Worm (Caenorhabditis elegans): ENCODE measurements around the gene F53A9.3.
A peak's percentile ranks its signal among the peaks of the same experiment; 100 is the strongest.
"Not testable (repeated sequence)": the region's sequence is repeated elsewhere in the genome, so short reads cannot be mapped to it uniquely, and the experiment has no call there.

The F53A9.3 gene

DNA sequence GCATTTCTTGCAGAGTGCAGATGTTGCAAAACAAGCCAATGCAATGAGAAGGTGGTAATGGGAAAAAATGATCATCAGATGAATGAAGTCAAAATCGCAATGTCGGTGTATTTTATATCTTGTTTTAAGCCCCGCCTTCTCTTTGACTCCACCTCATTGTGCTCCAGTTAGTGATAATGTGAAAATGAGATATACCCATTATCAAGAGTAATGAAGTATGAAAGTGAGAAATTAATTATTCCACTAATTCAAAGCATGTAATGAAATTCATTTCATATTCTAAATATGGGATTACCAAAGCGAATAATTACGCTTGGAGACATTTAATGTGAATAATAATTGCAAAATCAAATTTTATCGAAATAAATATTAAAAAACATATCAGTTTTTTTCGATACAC is 23.7 kb downstream of the F53A9.3 start, which contains the start of gene M02D8.6:
M02D8.6 (minus strand) TSS at position 101 of the 400 bp plus-strand sequence.
- TF ChIP-seq ztf-23 (GFP tag; IDR thresholded peaks at IDR 0.05); cog-1 (tag; optimal IDR thresholded peaks at IDR 0.05); T22C8.4 (GFP tag; IDR thresholded peaks at IDR 0.05): not testable (repeated sequence)

- TF ChIP-seq ztf-23 (GFP tag; IDR thresholded peaks at IDR 0.05) (no peak), klf-2 (GFP tag; conservative IDR thresholded peaks at IDR 0.05) (no peak), T22C8.4 (GFP tag; IDR thresholded peaks at IDR 0.05) (no peak), tab-1 (GFP tag; IDR thresholded peaks at IDR 0.05) (no peak), med-1 (GFP tag; optimal IDR thresholded peaks at IDR 0.05; ENCODE audit: insufficient read depth) (no peak), flt-1 (GFP tag; IDR thresholded peaks at IDR 0.05) (no peak), ref-1 (GFP tag; conservative IDR thresholded peaks at IDR 0.05) (no peak), cog-1 (tag; optimal IDR thresholded peaks at IDR 0.05) (peak; percentile 14), ztf-29 (GFP tag; IDR thresholded peaks at IDR 0.05) (no peak)
These were observed 28.9 kb downstream of the F53A9.3 start, which contains the start of gene M02D8.3 for ce11 chrX:8736965-8737464. Gene M02D8.3, minus strand, starts transcription at chrX:8737015.

DNA sequence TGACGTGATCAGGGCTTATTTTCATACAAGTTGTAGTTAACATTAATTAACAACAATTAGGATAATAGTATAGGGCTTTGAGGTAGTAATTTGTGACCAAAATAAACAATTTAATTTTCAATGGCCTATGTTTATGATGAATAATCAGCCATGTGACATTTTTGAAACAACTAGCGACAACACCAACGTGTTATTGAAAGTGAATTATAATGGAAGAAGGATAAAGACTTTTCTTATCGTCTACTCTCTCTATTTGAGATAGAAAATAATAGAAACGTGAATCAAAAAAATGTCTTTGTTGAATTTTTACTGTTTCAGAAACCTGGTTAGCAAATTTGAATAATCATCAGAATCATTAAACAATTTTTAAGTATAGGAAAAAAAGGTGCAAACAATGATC is 29.6 kb downstream of the F53A9.3 start:
- TF ChIP-seq klf-2 (GFP tag; conservative IDR thresholded peaks at IDR 0.05) (no peak), cog-1 (tag; optimal IDR thresholded peaks at IDR 0.05) (no peak), flt-1 (GFP tag; IDR thresholded peaks at IDR 0.05) (no peak), tab-1 (GFP tag; IDR thresholded peaks at IDR 0.05) (no peak), med-1 (GFP tag; optimal IDR thresholded peaks at IDR 0.05; ENCODE audit: insufficient read depth) (no peak), ztf-29 (GFP tag; IDR thresholded peaks at IDR 0.05) (no peak), T22C8.4 (GFP tag; IDR thresholded peaks at IDR 0.05) (no peak), ref-1 (GFP tag; conservative IDR thresholded peaks at IDR 0.05) (no peak), ztf-23 (GFP tag; IDR thresholded peaks at IDR 0.05) (no peak)

DNA sequence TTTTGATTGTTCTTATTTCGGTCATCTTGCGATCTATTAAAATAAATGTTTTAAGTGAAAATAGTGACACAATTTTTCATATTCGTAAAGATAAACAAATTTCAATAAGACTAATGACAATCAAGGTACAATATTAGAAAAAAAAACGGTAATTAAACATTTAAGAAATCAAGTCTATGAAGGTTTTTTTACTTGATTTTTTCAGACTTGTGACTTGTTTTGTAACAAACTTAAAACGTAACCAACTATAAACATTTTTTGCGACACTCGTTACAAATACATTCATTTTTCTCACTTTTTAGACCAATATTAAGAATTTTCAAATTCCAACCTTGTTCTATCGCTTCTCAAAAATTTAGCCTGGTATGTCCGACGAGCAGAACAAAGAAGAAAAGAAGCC is 31.2 kb downstream of the F53A9.3 start, which contains the start of gene M02D8.2:
M02D8.2 (plus strand) TSS at position 301 of the 400 bp plus-strand sequence.
- TF ChIP-seq ztf-29 (GFP tag; IDR thresholded peaks at IDR 0.05): no peak
- no peak for TF ChIP-seq med-1 (GFP tag; optimal IDR thresholded peaks at IDR 0.05; ENCODE audit: insufficient read depth)
- no peak for TF ChIP-seq ztf-23 (GFP tag; IDR thresholded peaks at IDR 0.05)
- TF ChIP-seq ref-1 (GFP tag; conservative IDR thresholded peaks at IDR 0.05): no peak
- no peak for TF ChIP-seq T22C8.4 (GFP tag; IDR thresholded peaks at IDR 0.05)
- TF ChIP-seq cog-1 (tag; optimal IDR thresholded peaks at IDR 0.05): no peak
- TF ChIP-seq flt-1 (GFP tag; IDR thresholded peaks at IDR 0.05): no peak
- TF ChIP-seq klf-2 (GFP tag; conservative IDR thresholded peaks at IDR 0.05): no peak
- no peak for TF ChIP-seq tab-1 (GFP tag; IDR thresholded peaks at IDR 0.05)

ce11 chrX:8741629-8742170 is 33.5 kb downstream of the F53A9.3 start:
- no peak for TF ChIP-seq T22C8.4 (GFP tag; IDR thresholded peaks at IDR 0.05)
- no peak for TF ChIP-seq tab-1 (GFP tag; IDR thresholded peaks at IDR 0.05)
- TF ChIP-seq flt-1 (GFP tag; IDR thresholded peaks at IDR 0.05): no peak
- no peak for TF ChIP-seq ztf-23 (GFP tag; IDR thresholded peaks at IDR 0.05)
- TF ChIP-seq ref-1 (GFP tag; conservative IDR thresholded peaks at IDR 0.05): no peak
- TF ChIP-seq klf-2 (GFP tag; conservative IDR thresholded peaks at IDR 0.05): no peak
- TF ChIP-seq ztf-29 (GFP tag; IDR thresholded peaks at IDR 0.05): no peak
- no peak for TF ChIP-seq cog-1 (tag; optimal IDR thresholded peaks at IDR 0.05)

- TF ChIP-seq ref-1 (GFP tag; conservative IDR thresholded peaks at IDR 0.05) (no peak), T22C8.4 (GFP tag; IDR thresholded peaks at IDR 0.05) (no peak), ztf-29 (GFP tag; IDR thresholded peaks at IDR 0.05) (no peak), cog-1 (tag; optimal IDR thresholded peaks at IDR 0.05) (no peak), flt-1 (GFP tag; IDR thresholded peaks at IDR 0.05) (no peak), med-1 (GFP tag; optimal IDR thresholded peaks at IDR 0.05; ENCODE audit: insufficient read depth) (no peak), klf-2 (GFP tag; conservative IDR thresholded peaks at IDR 0.05) (no peak), ztf-23 (GFP tag; IDR thresholded peaks at IDR 0.05) (no peak), tab-1 (GFP tag; IDR thresholded peaks at IDR 0.05) (no peak)
These were observed 34.7 kb downstream of the F53A9.3 start, which contains the start of gene M02D8.7 for ce11 chrX:8742896-8743295. Gene M02D8.7, minus strand, starts transcription at chrX:8742996.

ce11 chrX:8744192-8744985 is 36.2 kb downstream of the F53A9.3 start:
- TF ChIP-seq T22C8.4 (GFP tag; IDR thresholded peaks at IDR 0.05): no peak
- TF ChIP-seq flt-1 (GFP tag; IDR thresholded peaks at IDR 0.05): no peak
- TF ChIP-seq med-1 (GFP tag; optimal IDR thresholded peaks at IDR 0.05; ENCODE audit: insufficient read depth): no peak
- no peak for TF ChIP-seq ref-1 (GFP tag; conservative IDR thresholded peaks at IDR 0.05)
- no peak for TF ChIP-seq ztf-23 (GFP tag; IDR thresholded peaks at IDR 0.05)
- TF ChIP-seq klf-2 (GFP tag; conservative IDR thresholded peaks at IDR 0.05): no peak
- no peak for TF ChIP-seq cog-1 (tag; optimal IDR thresholded peaks at IDR 0.05)
- no peak for TF ChIP-seq tab-1 (GFP tag; IDR thresholded peaks at IDR 0.05)
- TF ChIP-seq ztf-29 (GFP tag; IDR thresholded peaks at IDR 0.05): no peak

- TF ChIP-seq ztf-29 (GFP tag; IDR thresholded peaks at IDR 0.05): no peak
- no peak for TF ChIP-seq T22C8.4 (GFP tag; IDR thresholded peaks at IDR 0.05)
- TF ChIP-seq flt-1 (GFP tag; IDR thresholded peaks at IDR 0.05): no peak
- TF ChIP-seq cog-1 (tag; optimal IDR thresholded peaks at IDR 0.05): no peak
These were observed 37.4 kb downstream of the F53A9.3 start for ce11 chrX:8745524-8745923.

DNA sequence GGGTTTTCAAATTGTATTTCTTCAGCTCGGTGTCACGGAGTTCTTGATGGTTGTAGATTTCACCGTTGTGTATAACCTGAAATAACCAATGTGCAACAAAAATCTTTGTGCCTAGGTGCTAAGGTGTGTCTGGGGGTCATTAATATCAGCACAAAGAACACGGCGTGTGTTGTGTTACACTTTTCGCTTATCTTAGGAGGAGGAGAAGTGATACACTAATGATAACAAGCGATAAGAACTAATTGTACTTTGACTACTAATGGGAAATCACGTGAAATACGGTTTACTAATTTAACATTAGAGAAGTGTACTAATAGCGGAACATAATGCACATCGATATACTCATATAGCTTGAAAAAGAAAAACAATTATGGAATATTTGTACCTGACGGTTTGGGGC is 42.1 kb downstream of the F53A9.3 start:
- TF ChIP-seq klf-2 (GFP tag; conservative IDR thresholded peaks at IDR 0.05) (no peak), med-1 (GFP tag; optimal IDR thresholded peaks at IDR 0.05; ENCODE audit: insufficient read depth) (no peak), flt-1 (GFP tag; IDR thresholded peaks at IDR 0.05) (no peak), T22C8.4 (GFP tag; IDR thresholded peaks at IDR 0.05) (no peak), cog-1 (tag; optimal IDR thresholded peaks at IDR 0.05) (no peak), tab-1 (GFP tag; IDR thresholded peaks at IDR 0.05) (no peak), ref-1 (GFP tag; conservative IDR thresholded peaks at IDR 0.05) (no peak)
